Worm (Caenorhabditis elegans): ENCODE measurements around the gene C16C8.19.

ce11 chrII:3439842-3440640, 18.2 kb upstream of the C16C8.19 start:
- no peak for TF ChIP-seq fkh-2 (tag; optimal IDR thresholded peaks at IDR 0.05)
- TF ChIP-seq daf-12 (tag; optimal IDR thresholded peaks at IDR 0.05): no peak
